Worm (Caenorhabditis elegans) whole organism, L1 larva: ENCODE measurements around the gene F19B6.10.

Experiments
- C04F5.9 ChIP-seq: sonication (generic microtip); optimal IDR thresholded peaks from 2 replicates; lab custom pipeline; 2016; ENCODE audit warnings: missing genetic modification characterization, missing compliant biosample characterization
- aha-1 ChIP-seq: fragments of 150-350 bp; optimal IDR thresholded peaks from 2 replicates; lab custom pipeline; 2014; ENCODE audit warnings: missing biosample characterization, missing genetic modification characterization
- blmp-1 ChIP-seq: fragments of 150-350 bp; optimal IDR thresholded peaks from 2 replicates; lab custom pipeline; 2014; ENCODE audit warnings: missing biosample characterization, missing genetic modification characterization
- ces-1 ChIP-seq: fragments of 150-350 bp; optimal IDR thresholded peaks from 2 replicates; lab custom pipeline; 2014; ENCODE audit warnings: missing biosample characterization, missing genetic modification reagents, missing genetic modification characterization
- dsc-1 ChIP-seq: sonication (generic microtip); optimal IDR thresholded peaks from 2 replicates; lab custom pipeline; 2016; ENCODE audit warnings: mild to moderate bottlenecking, missing genetic modification characterization, missing compliant biosample characterization
- hlh-4 ChIP-seq: sonication (generic microtip); optimal IDR thresholded peaks from 2 replicates; lab custom pipeline; 2016; ENCODE audit warnings: mild to moderate bottlenecking, missing genetic modification characterization, missing compliant biosample characterization
- nhr-237 ChIP-seq: fragments of 150-350 bp; optimal IDR thresholded peaks from 2 replicates; lab custom pipeline; 2014; ENCODE audit warnings: missing biosample characterization, missing genetic modification characterization
- nhr-71 ChIP-seq: sonication (generic microtip); optimal IDR thresholded peaks from 2 replicates; lab custom pipeline; 2016; ENCODE audit warnings: mild to moderate bottlenecking, missing genetic modification characterization, moderate library complexity, missing compliant biosample characterization
- pag-3 ChIP-seq: sonication (generic microtip); optimal IDR thresholded peaks from 2 replicates; lab custom pipeline; 2017; ENCODE audit warnings: missing genetic modification characterization, mild to moderate bottlenecking, missing compliant biosample characterization, antibody characterized with exemption, borderline replicate concordance; ENCODE audit not compliant: insufficient read depth

ce11 chrIV:12335798-12336197 lies 1.2 kb upstream of the F19B6.10 start, which contains the start of gene F19B6.1:
- TF ChIP-seq nhr-237 (tag; lab: Kevin White, UChicago): no peak
- no peak for TF ChIP-seq hlh-4 (tag; lab: Kevin White, UChicago)
- no peak for TF ChIP-seq ces-1
- no peak for TF ChIP-seq C04F5.9 (tag; lab: Kevin White, UChicago)
- TF ChIP-seq pag-3 (tag; lab: Kevin White, UChicago): no peak
- TF ChIP-seq aha-1 (tag; lab: Kevin White, UChicago): no peak
- TF ChIP-seq nhr-71 (tag; lab: Kevin White, UChicago): no peak
- TF ChIP-seq dsc-1 (tag; lab: Kevin White, UChicago): no peak
- TF ChIP-seq blmp-1 (tag; lab: Kevin White, UChicago): no peak
